Fruit fly (Drosophila melanogaster): ENCODE measurements around the gene His4r.

His4r gene

dm6 chr3R:14649307-14650239 is 24.0 kb downstream of the His4r start (continued):
- TF ChIP-seq nau (GFP tag; optimal IDR thresholded peaks at IDR 0.05) (no peak), CG17802 (tag; optimal IDR thresholded peaks at IDR 0.05) (no peak), pzg (GFP tag; optimal IDR thresholded peaks at IDR 0.05) (no peak), CG2199 (GFP tag; IDR thresholded peaks at IDR 0.05) (no peak), CG7271 (tag; optimal IDR thresholded peaks at IDR 0.05) (no peak), Hand (GFP tag; optimal IDR thresholded peaks at IDR 0.05) (no peak), CG15514 (GFP tag; optimal IDR thresholded peaks at IDR 0.05) (no peak), Taf1 (GFP tag; IDR thresholded peaks at IDR 0.05) (no peak), Tbp (GFP tag; optimal IDR thresholded peaks at IDR 0.05) (no peak), Sry-δ (GFP tag; optimal IDR thresholded peaks at IDR 0.05) (no peak), crc (GFP tag; optimal IDR thresholded peaks at IDR 0.05) (peak; percentile 13), nmo (GFP tag; optimal IDR thresholded peaks at IDR 0.05) (no peak), CG10565 (GFP tag; optimal IDR thresholded peaks at IDR 0.05) (no peak), CG4424 (GFP tag; optimal IDR thresholded peaks at IDR 0.05) (peak; percentile 8), lola (GFP tag; optimal IDR thresholded peaks at IDR 0.05) (no peak), CG14441 (GFP tag; IDR thresholded peaks at IDR 0.05) (no peak), Nf-YB (GFP tag; optimal IDR thresholded peaks at IDR 0.05) (no peak), peb (GFP tag; IDR thresholded peaks at IDR 0.05) (no peak), CG4854 (GFP tag; optimal IDR thresholded peaks at IDR 0.05) (no peak), mirr (GFP tag; optimal IDR thresholded peaks at IDR 0.05) (no peak), hkb (optimal IDR thresholded peaks at IDR 0.05) (no peak), hkb (GFP tag; IDR thresholded peaks at IDR 0.05) (no peak), Atf3 (GFP tag; optimal IDR thresholded peaks at IDR 0.05) (no peak), esg (GFP tag; conservative IDR thresholded peaks at IDR 0.05) (no peak), Ssrp (tag; optimal IDR thresholded peaks at IDR 0.05) (peak; percentile 22), CG30020 (tag; optimal IDR thresholded peaks at IDR 0.05) (no peak), CG4707 (GFP tag; optimal IDR thresholded peaks at IDR 0.05) (no peak), Oli (tag; optimal IDR thresholded peaks at IDR 0.05) (no peak), schlank (tag; optimal IDR thresholded peaks at IDR 0.05) (no peak), CG3407 (GFP tag; optimal IDR thresholded peaks at IDR 0.05) (no peak), CG6791 (GFP tag; IDR thresholded peaks at IDR 0.05; ENCODE audit: partially characterized antibody) (no peak), CrebB (tag; optimal IDR thresholded peaks at IDR 0.05) (no peak), CG12104 (GFP tag; optimal IDR thresholded peaks at IDR 0.05) (peak; percentile 50), klu (GFP tag; IDR thresholded peaks at IDR 0.05) (no peak), CG17361 (GFP tag; IDR thresholded peaks at IDR 0.05) (no peak; the same call in 2 of the 3 replicates), jigr1 (GFP tag; IDR thresholded peaks at IDR 0.05) (no peak), lbe (GFP tag; optimal IDR thresholded peaks at IDR 0.05) (peak; percentile 88), danr (GFP tag; IDR thresholded peaks at IDR 0.05) (no peak), lab (GFP tag; optimal IDR thresholded peaks at IDR 0.05) (no peak), sima (GFP tag; optimal IDR thresholded peaks at IDR 0.05) (no peak), Ets97D (GFP tag; optimal IDR thresholded peaks at IDR 0.05) (no peak), onecut (GFP tag; IDR thresholded peaks at IDR 0.05) (no peak), CG17385 (GFP tag; optimal IDR thresholded peaks at IDR 0.05) (no peak), Ravus (GFP tag; IDR thresholded peaks at IDR 0.05) (no peak), CG6254 (GFP tag; optimal IDR thresholded peaks at IDR 0.05) (peak; percentile 2), YL-1 (GFP tag; optimal IDR thresholded peaks at IDR 0.05) (no peak), Lhr (GFP tag; optimal IDR thresholded peaks at IDR 0.05) (no peak), CG12236 (GFP tag; optimal IDR thresholded peaks at IDR 0.05) (no peak), CG4404 (GFP tag; IDR thresholded peaks at IDR 0.05) (no peak)
